Fruit fly (Drosophila melanogaster) Kc167 (cell line): ENCODE results near the gene gb.

Experiments
- Myc ChIP-seq: fragments of >200 bp; optimal IDR thresholded peaks from 2 replicates; lab custom pipeline; 2017; ENCODE audit warnings: missing external identifiers
- Sin3A ChIP-seq: fragments of >200 bp; optimal IDR thresholded peaks from 2 replicates; lab custom pipeline; 2018; ENCODE audit warnings: missing external identifiers
- h ChIP-seq: fragments of >200 bp; optimal IDR thresholded peaks from 3 replicates; lab custom pipeline; 2018; ENCODE audit warnings: missing external identifiers
- insv ChIP-seq: fragments of >200 bp; optimal IDR thresholded peaks from 3 replicates; lab custom pipeline; 2018; ENCODE audit warnings: missing external identifiers
- psq ChIP-seq: fragments of >200 bp; optimal IDR thresholded peaks from 2 replicates; lab custom pipeline; 2017; ENCODE audit warnings: missing external identifiers
- ttk ChIP-seq: sonication (Bioruptor generic); optimal IDR thresholded peaks from 2 replicates; lab custom pipeline; 2017; ENCODE audit warnings: missing external identifiers

gb gene

dm6 chr3R:27111784-27112602, at the start of gene gb, which contains the start of gene CG5815:
Gene gb (minus strand): TSS chr3R:27112270.
Gene CG5815 (plus strand): TSS chr3R:27112566.
- TF ChIP-seq psq (lab: Kevin White, UChicago): no peak
- no peak for TF ChIP-seq insv (lab: Kevin White, UChicago)
- no peak for TF ChIP-seq Sin3A (lab: Kevin White, UChicago)
- no peak for TF ChIP-seq h
- TF ChIP-seq Myc (lab: Kevin White, UChicago): no peak
- TF ChIP-seq ttk (lab: Kevin White, UChicago): no peak

- no peak for TF ChIP-seq insv (lab: Kevin White, UChicago)
- TF ChIP-seq Myc (lab: Kevin White, UChicago): no peak
- no peak for TF ChIP-seq Sin3A (lab: Kevin White, UChicago)
- no peak for TF ChIP-seq h
- no peak for TF ChIP-seq ttk (lab: Kevin White, UChicago)
- TF ChIP-seq psq (lab: Kevin White, UChicago): no peak
These were observed 48.8 kb upstream of the gb start, which contains the start of gene CG5909 for dm6 chr3R:27160858-27161257. Gene CG5909 (plus strand): TSS chr3R:27161158.

- TF ChIP-seq ttk (lab: Kevin White, UChicago) (no peak), h (no peak), insv (lab: Kevin White, UChicago) (no peak), psq (lab: Kevin White, UChicago) (no peak), Myc (lab: Kevin White, UChicago) (no peak), Sin3A (lab: Kevin White, UChicago) (no peak)
These were observed 47.8 kb upstream of the gb start for dm6 chr3R:27159870-27160269.

- TF ChIP-seq ttk (lab: Kevin White, UChicago) (no peak), psq (lab: Kevin White, UChicago) (no peak), Sin3A (lab: Kevin White, UChicago) (no peak), insv (lab: Kevin White, UChicago) (no peak), h (no peak), Myc (lab: Kevin White, UChicago) (no peak)
These were observed 45.7 kb upstream of the gb start, which contains the start of gene grass for dm6 chr3R:27157814-27158213. Gene grass (plus strand): TSS chr3R:27157948.

- TF ChIP-seq ttk (lab: Kevin White, UChicago): no peak
- no peak for TF ChIP-seq h
- TF ChIP-seq Myc (lab: Kevin White, UChicago): no peak
- no peak for TF ChIP-seq insv (lab: Kevin White, UChicago)
- TF ChIP-seq Sin3A (lab: Kevin White, UChicago): no peak
- no peak for TF ChIP-seq psq (lab: Kevin White, UChicago)
These were observed 41.9 kb upstream of the gb start for dm6 chr3R:27154001-27154400.

dm6 chr3R:27153062-27153878, 41.2 kb upstream of the gb start:
- TF ChIP-seq h: no peak
- no peak for TF ChIP-seq Myc (lab: Kevin White, UChicago)
- no peak for TF ChIP-seq psq (lab: Kevin White, UChicago)
- TF ChIP-seq ttk (lab: Kevin White, UChicago): no peak
- TF ChIP-seq insv (lab: Kevin White, UChicago): no peak
- TF ChIP-seq Sin3A (lab: Kevin White, UChicago): no peak

- TF ChIP-seq Myc (lab: Kevin White, UChicago) (no peak), Sin3A (lab: Kevin White, UChicago) (no peak), psq (lab: Kevin White, UChicago) (no peak), ttk (lab: Kevin White, UChicago) (no peak), h (no peak), insv (lab: Kevin White, UChicago) (no peak)
These were observed 40.3 kb upstream of the gb start for dm6 chr3R:27152129-27152968.

- no peak for TF ChIP-seq h
- TF ChIP-seq Sin3A (lab: Kevin White, UChicago): no peak
- TF ChIP-seq psq (lab: Kevin White, UChicago): no peak
- no peak for TF ChIP-seq Myc (lab: Kevin White, UChicago)
- TF ChIP-seq ttk (lab: Kevin White, UChicago): no peak
- no peak for TF ChIP-seq insv (lab: Kevin White, UChicago)
These were observed 39.4 kb upstream of the gb start, which contains the start of gene Men-b for dm6 chr3R:27151516-27151823. Gene Men-b (plus strand): TSS chr3R:27151662.

dm6 chr3R:27150685-27151515, 38.8 kb upstream of the gb start, which contains the start of gene CG6051:
Gene CG6051 (minus strand): TSS chr3R:27151069.
- TF ChIP-seq h (no peak), insv (lab: Kevin White, UChicago) (no peak), ttk (lab: Kevin White, UChicago) (no peak), psq (lab: Kevin White, UChicago) (no peak), Myc (lab: Kevin White, UChicago) (no peak), Sin3A (lab: Kevin White, UChicago) (no peak)
